Worm (Caenorhabditis elegans): ENCODE measurements around the gene F25B5.3.
A peak's percentile ranks its signal among the peaks of the same experiment; 100 is the strongest.

Gene F25B5.3

DNA sequence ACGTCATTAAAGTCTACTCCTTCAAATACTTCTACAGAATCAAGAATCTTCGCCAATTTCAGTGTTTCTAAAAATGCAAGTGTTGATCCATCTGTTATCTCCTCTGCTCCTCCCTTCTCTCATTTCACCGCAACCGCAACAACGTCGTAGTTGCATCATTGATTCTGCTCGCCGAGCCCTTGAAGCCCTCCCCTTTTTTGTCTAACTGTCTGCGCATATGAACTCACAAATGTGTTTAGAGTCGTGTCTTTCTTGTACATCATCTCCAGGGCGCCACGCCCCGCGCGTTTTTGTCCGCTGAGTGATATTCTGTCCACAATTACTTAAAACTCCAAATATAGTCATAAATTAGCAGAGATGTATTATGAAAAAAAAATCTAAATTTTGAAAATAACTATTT, 39.3 kb downstream of the F25B5.3 start:
- peak; percentile 29 for TF ChIP-seq ceh-31 (tag; optimal IDR thresholded peaks at IDR 0.05)
- TF ChIP-seq unc-42 (tag; optimal IDR thresholded peaks at IDR 0.05): peak; percentile 72
- no peak for TF ChIP-seq ama-1 (optimal IDR thresholded peaks at IDR 0.05)
- peak; percentile 0 for TF ChIP-seq tbx-2 (tag; optimal IDR thresholded peaks at IDR 0.05)

DNA sequence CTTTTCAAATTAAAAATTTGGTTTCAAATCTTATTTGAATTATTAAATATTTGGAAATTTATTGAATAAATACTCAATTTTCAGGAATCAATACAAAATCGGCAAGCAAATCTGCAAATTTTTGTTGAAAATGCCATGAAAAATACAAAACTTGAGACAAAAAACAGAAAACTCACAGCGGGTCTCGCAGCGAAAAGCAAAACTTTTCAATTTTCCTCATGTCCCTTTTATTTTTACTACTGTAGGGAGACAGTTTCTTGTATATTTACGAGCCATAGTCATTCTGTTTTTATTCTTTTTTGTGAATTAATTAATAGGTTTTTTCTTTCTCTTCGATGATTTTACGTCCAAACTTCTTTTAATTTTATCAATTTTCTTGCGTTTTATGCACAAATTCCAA, 39.8 kb downstream of the F25B5.3 start:
- TF ChIP-seq eyg-1 (tag; optimal IDR thresholded peaks at IDR 0.05) (no peak), zip-5 (tag; optimal IDR thresholded peaks at IDR 0.05) (no peak), sox-4 (tag; optimal IDR thresholded peaks at IDR 0.05) (no peak), madf-2 (tag; optimal IDR thresholded peaks at IDR 0.05) (no peak), ceh-45 (GFP tag; IDR thresholded peaks at IDR 0.05) (no peak), pqm-1 (tag; optimal IDR thresholded peaks at IDR 0.05) (no peak), mec-3 (tag; optimal IDR thresholded peaks at IDR 0.05; ENCODE audit: borderline replicate concordance) (no peak), nhr-232 (tag; optimal IDR thresholded peaks at IDR 0.05) (no peak), unc-3 (GFP tag; conservative IDR thresholded peaks at IDR 0.05) (no peak), unc-3 (tag; optimal IDR thresholded peaks at IDR 0.05) (no peak), ama-1 (optimal IDR thresholded peaks at IDR 0.05) (no peak), K02D7.2 (tag; optimal IDR thresholded peaks at IDR 0.05) (no peak), nhr-11 (tag; optimal IDR thresholded peaks at IDR 0.05) (no peak)

ce11 chrIII:5988991-5989726, 40.5 kb downstream of the F25B5.3 start:
- TF ChIP-seq nfya-1 (tag; optimal IDR thresholded peaks at IDR 0.05) (no peak), mec-3 (tag; optimal IDR thresholded peaks at IDR 0.05; ENCODE audit: borderline replicate concordance) (peak; percentile 42), pax-1 (tag; optimal IDR thresholded peaks at IDR 0.05) (no peak), F13H6.1 (tag; optimal IDR thresholded peaks at IDR 0.05) (no peak), K09A11.1 (tag; optimal IDR thresholded peaks at IDR 0.05; ENCODE audit: insufficient read depth) (no peak), sox-4 (tag; optimal IDR thresholded peaks at IDR 0.05) (no peak), pat-9 (tag; optimal IDR thresholded peaks at IDR 0.05) (no peak), ceh-14 (tag; optimal IDR thresholded peaks at IDR 0.05) (no peak), pros-1 (tag; optimal IDR thresholded peaks at IDR 0.05) (no peak), ceh-18 (tag; optimal IDR thresholded peaks at IDR 0.05) (peak; percentile 5), hlh-6 (tag; optimal IDR thresholded peaks at IDR 0.05) (no peak), ceh-9 (tag; optimal IDR thresholded peaks at IDR 0.05) (no peak), ets-4 (tag; optimal IDR thresholded peaks at IDR 0.05) (peak; percentile 0), unc-42 (tag; optimal IDR thresholded peaks at IDR 0.05) (peak; percentile 8), ama-1 (optimal IDR thresholded peaks at IDR 0.05) (no peak), gmeb-2 (tag; optimal IDR thresholded peaks at IDR 0.05) (no peak), ceh-2 (tag; optimal IDR thresholded peaks at IDR 0.05) (no peak), C38D4.7 (GFP tag; optimal IDR thresholded peaks at IDR 0.05) (no peak), unc-55 (GFP tag; optimal IDR thresholded peaks at IDR 0.05) (peak; percentile 63), pha-4 (tag; optimal IDR thresholded peaks at IDR 0.05) (no peak), hlh-30 (tag; optimal IDR thresholded peaks at IDR 0.05; ENCODE audit: insufficient read depth) (no peak), K02D7.2 (tag; optimal IDR thresholded peaks at IDR 0.05) (no peak)

DNA sequence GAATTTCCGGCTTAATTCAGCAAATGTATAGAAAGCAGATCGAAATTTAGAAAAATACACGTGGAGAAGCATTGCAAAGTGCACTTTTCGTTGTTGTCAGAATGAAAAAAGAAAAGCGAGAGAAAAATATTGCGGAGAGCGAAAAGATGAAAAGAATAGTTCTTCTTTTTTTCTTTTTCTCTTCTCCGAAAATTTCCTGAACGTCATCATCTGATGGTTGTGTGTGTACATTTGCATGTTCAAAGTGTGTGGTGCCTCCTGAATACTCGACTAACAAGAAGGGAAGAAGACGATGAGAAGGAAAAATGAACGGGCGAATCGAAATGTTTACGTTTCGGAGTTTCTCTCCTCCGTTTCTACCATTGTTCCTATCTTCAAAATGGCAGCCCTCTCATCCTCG, 41.4 kb downstream of the F25B5.3 start:
- TF ChIP-seq pros-1 (tag; optimal IDR thresholded peaks at IDR 0.05): no peak
- no peak for TF ChIP-seq hlh-30 (tag; optimal IDR thresholded peaks at IDR 0.05; ENCODE audit: insufficient read depth)
- no peak for TF ChIP-seq pat-9 (tag; optimal IDR thresholded peaks at IDR 0.05)
- no peak for TF ChIP-seq nhr-232 (tag; optimal IDR thresholded peaks at IDR 0.05)
- no peak for TF ChIP-seq pag-3 (tag; optimal IDR thresholded peaks at IDR 0.05; ENCODE audit: borderline replicate concordance)
- TF ChIP-seq K09A11.1 (tag; optimal IDR thresholded peaks at IDR 0.05; ENCODE audit: insufficient read depth): no peak
- no peak for TF ChIP-seq ceh-22 (tag; optimal IDR thresholded peaks at IDR 0.05)
- TF ChIP-seq unc-42 (tag; optimal IDR thresholded peaks at IDR 0.05): no peak
- no peak for TF ChIP-seq ztf-16 (tag; optimal IDR thresholded peaks at IDR 0.05)
- no peak for TF ChIP-seq lim-6 (tag; optimal IDR thresholded peaks at IDR 0.05)
- TF ChIP-seq hlh-15 (tag; optimal IDR thresholded peaks at IDR 0.05): no peak
- TF ChIP-seq hlh-13 (GFP tag; optimal IDR thresholded peaks at IDR 0.05): no peak
- TF ChIP-seq odd-2 (tag; optimal IDR thresholded peaks at IDR 0.05): no peak
- no peak for TF ChIP-seq C08G9.2 (tag; optimal IDR thresholded peaks at IDR 0.05)
